Worm (Caenorhabditis elegans) whole organism, early embryonic: ENCODE data around the gene pifk-1.
A peak's percentile ranks its signal among the peaks of the same experiment; 100 is the strongest.

Source experiments
- B0310.2 ChIP-seq: sonication (generic microtip); optimal IDR thresholded peaks from 2 replicates; lab custom pipeline; 2016; ENCODE audit warnings: mild to moderate bottlenecking, missing genetic modification characterization, missing compliant biosample characterization
- F13C5.2 ChIP-seq: sonication (generic microtip); optimal IDR thresholded peaks from 2 replicates; lab custom pipeline; 2017; ENCODE audit warnings: mild to moderate bottlenecking, missing genetic modification characterization, inconsistent platforms, missing compliant biosample characterization
- aly-1 ChIP-seq: sonication (generic microtip); optimal IDR thresholded peaks from 2 replicates; lab custom pipeline; 2016; ENCODE audit warnings: missing genetic modification characterization, missing compliant biosample characterization
- ama-1 ChIP-seq: fragments of 150-350 bp; optimal IDR thresholded peaks from 2 replicates; lab custom pipeline; 2014
- ceh-13 ChIP-seq: fragments of 200-800 bp; sonication (Bioruptor generic); optimal IDR thresholded peaks from 2 replicates; lab custom pipeline; 2018; ENCODE audit warnings: mild to moderate bottlenecking, missing genetic modification characterization, missing compliant biosample characterization
- ceh-36 ChIP-seq: sonication (generic microtip); optimal IDR thresholded peaks from 2 replicates; lab custom pipeline; 2016; ENCODE audit warnings: missing genetic modification characterization, inconsistent platforms, missing compliant biosample characterization
- ets-7 ChIP-seq: sonication (generic microtip); optimal IDR thresholded peaks from 2 replicates; lab custom pipeline; 2016; ENCODE audit warnings: missing genotype, missing genetic modification characterization, missing compliant biosample characterization
- flt-1 ChIP-seq: fragments of 200-800 bp; sonication (Bioruptor generic); IDR thresholded peaks from 2 replicates; pipeline ENCODE4 v1.3.6; 2022; ENCODE audit warnings: missing genetic modification characterization, missing compliant biosample characterization
- hmbx-1 ChIP-seq: sonication (generic microtip); optimal IDR thresholded peaks from 2 replicates; lab custom pipeline; 2016; ENCODE audit warnings: mild to moderate bottlenecking, missing genetic modification characterization, missing compliant biosample characterization
- hmg-4 ChIP-seq: fragments of 200-800 bp; sonication (Bioruptor generic); optimal IDR thresholded peaks from 2 replicates; lab custom pipeline; 2018; ENCODE audit warnings: mild to moderate bottlenecking, missing genetic modification characterization, missing compliant biosample characterization
- hnd-1 ChIP-seq: sonication (generic microtip); optimal IDR thresholded peaks from 2 replicates; lab custom pipeline; 2016; ENCODE audit warnings: missing genetic modification characterization, missing compliant biosample characterization
- pes-1 ChIP-seq: fragments of 200-800 bp; sonication (Bioruptor generic); IDR thresholded peaks from 2 replicates; pipeline ENCODE4 v1.3.6; 2022; ENCODE audit warnings: missing genetic modification reagents, missing genetic modification characterization, missing compliant biosample characterization
- scrt-1 ChIP-seq: fragments of 200-800 bp; sonication (Bioruptor generic); IDR thresholded peaks from 2 replicates; pipeline ENCODE4 v1.3.6; 2022; ENCODE audit warnings: missing genetic modification characterization, missing compliant biosample characterization
- sea-1 ChIP-seq: fragments of 200-800 bp; sonication (Bioruptor generic); conservative IDR thresholded peaks from 2 replicates; pipeline ENCODE4 v1.3.6; 2022; ENCODE audit warnings: missing genetic modification characterization, missing compliant biosample characterization
- tbx-11 ChIP-seq: fragments of 200-800 bp; sonication (Bioruptor generic); IDR thresholded peaks from 2 replicates; pipeline ENCODE4 v1.3.6; 2022; ENCODE audit warnings: missing genetic modification characterization, missing compliant biosample characterization
- tbx-37 ChIP-seq: fragments of 200-800 bp; sonication (Bioruptor generic); conservative IDR thresholded peaks from 2 replicates; pipeline ENCODE4 v1.3.6; 2022; ENCODE audit warnings: missing genetic modification reagents, missing genetic modification characterization, missing compliant biosample characterization
- tra-4 ChIP-seq: sonication (generic microtip); optimal IDR thresholded peaks from 2 replicates; lab custom pipeline; 2017; ENCODE audit warnings: missing genetic modification characterization, missing compliant biosample characterization

The pifk-1 gene

ce11 chrX:936013-936412, 11.7 kb upstream of the pifk-1 start:
- no peak for TF ChIP-seq aly-1
- TF ChIP-seq hmbx-1 (tag; lab: Kevin White, UChicago) = no peak
- TF ChIP-seq B0310.2 (tag; lab: Kevin White, UChicago) = no peak
- TF ChIP-seq ets-7 (tag; lab: Kevin White, UChicago) = no peak
- TF ChIP-seq ama-1 (lab: Kevin White, UChicago) = no peak
- TF ChIP-seq hnd-1 (tag; lab: Kevin White, UChicago) = no peak
- TF ChIP-seq ceh-36 (tag; lab: Kevin White, UChicago) = no peak
- no peak for TF ChIP-seq scrt-1
- no peak for TF ChIP-seq ceh-13 (GFP tag; lab: Kevin White, UChicago)
- TF ChIP-seq flt-1 = no peak
- no peak for TF ChIP-seq tra-4 (tag; lab: Kevin White, UChicago)
- no peak for TF ChIP-seq sea-1 (GFP tag; lab: Robert Waterston, UW)
- no peak for TF ChIP-seq pes-1
- TF ChIP-seq F13C5.2 (tag; lab: Kevin White, UChicago) = no peak
- no peak for TF ChIP-seq tbx-37 (GFP tag; lab: Robert Waterston, UW)
- no peak for TF ChIP-seq tbx-11
- no peak for TF ChIP-seq hmg-4 (GFP tag; lab: Kevin White, UChicago)

ce11 chrX:933504-933903, 9.2 kb upstream of the pifk-1 start, which contains the start of gene F35H12.1:
Gene F35H12.1 (plus strand): TSS chrX:933804.
- no peak for TF ChIP-seq aly-1
- TF ChIP-seq tbx-37 (GFP tag; lab: Robert Waterston, UW) = no peak

ce11 chrX:932874-933273, 8.6 kb upstream of the pifk-1 start:
- no peak for TF ChIP-seq tbx-37 (GFP tag; lab: Robert Waterston, UW)
- TF ChIP-seq F13C5.2 (tag; lab: Kevin White, UChicago) = peak; percentile 21

- no peak for TF ChIP-seq scrt-1
- no peak for TF ChIP-seq hnd-1 (tag; lab: Kevin White, UChicago)
- no peak for TF ChIP-seq tbx-37 (GFP tag; lab: Robert Waterston, UW)
- no peak for TF ChIP-seq hmbx-1 (tag; lab: Kevin White, UChicago)
- no peak for TF ChIP-seq F13C5.2 (tag; lab: Kevin White, UChicago)
- no peak for TF ChIP-seq ets-7 (tag; lab: Kevin White, UChicago)
- TF ChIP-seq hmg-4 (GFP tag; lab: Kevin White, UChicago) = no peak
- TF ChIP-seq flt-1 = no peak
These were observed 3.3 kb upstream of the pifk-1 start for ce11 chrX:927632-928031.

- TF ChIP-seq tbx-11 (no peak), sea-1 (GFP tag; lab: Robert Waterston, UW) (no peak), flt-1 (no peak), aly-1 (no peak), ceh-36 (tag; lab: Kevin White, UChicago) (no peak), tbx-37 (GFP tag; lab: Robert Waterston, UW) (no peak), ets-7 (tag; lab: Kevin White, UChicago) (no peak), B0310.2 (tag; lab: Kevin White, UChicago) (no peak), hnd-1 (tag; lab: Kevin White, UChicago) (no peak), F13C5.2 (tag; lab: Kevin White, UChicago) (no peak), scrt-1 (no peak), ceh-13 (GFP tag; lab: Kevin White, UChicago) (no peak), hmbx-1 (tag; lab: Kevin White, UChicago) (no peak), hmg-4 (GFP tag; lab: Kevin White, UChicago) (no peak), pes-1 (no peak), ama-1 (lab: Kevin White, UChicago) (no peak), tra-4 (tag; lab: Kevin White, UChicago) (no peak)
These were observed 1.8 kb upstream of the pifk-1 start for ce11 chrX:926125-926524.

ce11 chrX:918097-918496, 6.2 kb downstream of the pifk-1 start, which contains the start of gene F35H12.5:
Gene F35H12.5 (plus strand): TSS chrX:918397.
- no peak for TF ChIP-seq pes-1
- no peak for TF ChIP-seq ets-7 (tag; lab: Kevin White, UChicago)
- no peak for TF ChIP-seq hmbx-1 (tag; lab: Kevin White, UChicago)
- TF ChIP-seq scrt-1 = no peak
- no peak for TF ChIP-seq F13C5.2 (tag; lab: Kevin White, UChicago)
- TF ChIP-seq flt-1 = no peak
- TF ChIP-seq sea-1 (GFP tag; lab: Robert Waterston, UW) = no peak
- TF ChIP-seq tbx-11 = no peak
- no peak for TF ChIP-seq ama-1 (lab: Kevin White, UChicago)
- no peak for TF ChIP-seq B0310.2 (tag; lab: Kevin White, UChicago)
- no peak for TF ChIP-seq ceh-36 (tag; lab: Kevin White, UChicago)
- TF ChIP-seq ceh-13 (GFP tag; lab: Kevin White, UChicago) = no peak
- no peak for TF ChIP-seq tra-4 (tag; lab: Kevin White, UChicago)
- TF ChIP-seq hnd-1 (tag; lab: Kevin White, UChicago) = no peak
- TF ChIP-seq tbx-37 (GFP tag; lab: Robert Waterston, UW) = no peak
- TF ChIP-seq hmg-4 (GFP tag; lab: Kevin White, UChicago) = no peak

- TF ChIP-seq hmg-4 (GFP tag; lab: Kevin White, UChicago) (peak; percentile 4), tbx-37 (GFP tag; lab: Robert Waterston, UW) (0 out of 2 replicates have a peak, but pooled peaks have one; percentile 23), ceh-13 (GFP tag; lab: Kevin White, UChicago) (no peak)
These were observed 8.8 kb downstream of the pifk-1 start, which contains the start of gene sel-12 for ce11 chrX:915510-915909. Gene sel-12 (plus strand): TSS chrX:915867.

- TF ChIP-seq hmg-4 (GFP tag; lab: Kevin White, UChicago) (no peak), hnd-1 (tag; lab: Kevin White, UChicago) (no peak), pes-1 (no peak), B0310.2 (tag; lab: Kevin White, UChicago) (no peak), tra-4 (tag; lab: Kevin White, UChicago) (no peak), sea-1 (GFP tag; lab: Robert Waterston, UW) (no peak), tbx-37 (GFP tag; lab: Robert Waterston, UW) (no peak), hmbx-1 (tag; lab: Kevin White, UChicago) (no peak), ets-7 (tag; lab: Kevin White, UChicago) (no peak), flt-1 (no peak), tbx-11 (no peak), F13C5.2 (tag; lab: Kevin White, UChicago) (no peak), aly-1 (no peak), ceh-13 (GFP tag; lab: Kevin White, UChicago) (no peak), scrt-1 (no peak), ceh-36 (tag; lab: Kevin White, UChicago) (no peak), ama-1 (lab: Kevin White, UChicago) (no peak)
These were observed 11.3 kb downstream of the pifk-1 start, which contains the start of gene F35H12.6 for ce11 chrX:912990-913389. Gene F35H12.6 (plus strand): TSS chrX:913290.
